Worm (Caenorhabditis elegans): ENCODE measurements around the gene C07G2.5.

DNA sequence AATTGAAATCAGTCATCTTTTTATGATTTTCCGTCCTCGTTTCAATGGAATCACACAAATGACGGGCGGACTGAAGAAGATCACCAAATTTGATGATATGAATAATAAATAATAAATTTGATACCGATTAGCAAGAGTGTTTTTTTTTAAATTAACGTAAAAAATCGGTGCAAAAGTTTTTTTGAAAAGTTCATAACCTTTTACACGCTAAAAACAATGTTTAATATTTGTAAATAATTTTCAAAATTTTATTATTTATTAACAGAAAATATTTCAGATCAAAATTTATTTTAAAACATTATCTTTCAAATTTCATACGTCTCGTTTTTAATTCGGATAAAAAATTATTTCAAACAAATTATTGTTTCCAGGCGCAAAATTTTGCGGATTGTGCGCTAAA lies 46.1 kb upstream of the C07G2.5 start, which contains the start of gene M88.3:
- TF ChIP-seq madf-8 (GFP tag; conservative IDR thresholded peaks at IDR 0.05) (no peak), snpc-1.3 (tag; optimal IDR thresholded peaks at IDR 0.05; ENCODE audit: insufficient read depth) (no peak), hmg-20 (GFP tag; IDR thresholded peaks at IDR 0.05) (no peak), B0019.2 (GFP tag; conservative IDR thresholded peaks at IDR 0.05) (no peak), attf-3 (GFP tag; conservative IDR thresholded peaks at IDR 0.05) (no peak), Y56A3A.18 (GFP tag; IDR thresholded peaks at IDR 0.05) (no peak), akir-1 (GFP tag; optimal IDR thresholded peaks at IDR 0.05) (no peak), Y95B8A.8 (GFP tag; IDR thresholded peaks at IDR 0.05) (no peak), xnd-1 (tag; optimal IDR thresholded peaks at IDR 0.05) (no peak), B0035.1 (tag; optimal IDR thresholded peaks at IDR 0.05) (no peak), die-1 (tag; optimal IDR thresholded peaks at IDR 0.05) (no peak), ama-1 (optimal IDR thresholded peaks at IDR 0.05) (no peak), ama-1 (GFP tag; optimal IDR thresholded peaks at IDR 0.05) (no peak), nhr-27 (tag; optimal IDR thresholded peaks at IDR 0.05) (no peak)
